Worm (Caenorhabditis elegans) whole organism, young adult: ENCODE results near the gene W02H3.3.
A peak's percentile ranks its signal among the peaks of the same experiment; 100 is the strongest.

Experiments used
- B0336.3 ChIP-seq: fragments of 200-800 bp; sonication (Bioruptor generic); IDR thresholded peaks from 2 replicates; pipeline ENCODE4 v1.3.6; 2022; ENCODE audit warnings: missing genetic modification characterization, missing compliant biosample characterization
- C06A6.2 ChIP-seq: fragments of 200-800 bp; sonication (Bioruptor generic); conservative IDR thresholded peaks from 2 replicates; pipeline ENCODE4 v1.3.6; 2022; ENCODE audit warnings: missing genetic modification characterization, missing compliant biosample characterization
- D2030.7 ChIP-seq: fragments of 200-800 bp; sonication (Bioruptor generic); IDR thresholded peaks from 2 replicates; pipeline ENCODE4 v1.3.6; 2022; ENCODE audit warnings: missing genetic modification reagents, missing genetic modification characterization, missing compliant biosample characterization
- F22D6.2 ChIP-seq: sonication (generic microtip); optimal IDR thresholded peaks from 2 replicates; lab custom pipeline; 2016; ENCODE audit warnings: mild to moderate bottlenecking, missing genetic modification characterization, missing compliant biosample characterization
- F33H1.4 ChIP-seq: fragments of 200-800 bp; sonication (Bioruptor generic); IDR thresholded peaks from 2 replicates; pipeline ENCODE4 v1.3.6; 2022; ENCODE audit warnings: missing genetic modification reagents, missing genetic modification characterization, missing compliant biosample characterization
- F37B4.10 ChIP-seq: fragments of 200-800 bp; sonication (Bioruptor generic); IDR thresholded peaks from 2 replicates; pipeline ENCODE4 v1.3.6; 2022; ENCODE audit warnings: missing genetic modification characterization, missing compliant biosample characterization
- F55B11.4 ChIP-seq: sonication (generic microtip); optimal IDR thresholded peaks from 2 replicates; lab custom pipeline; 2016; ENCODE audit warnings: missing compliant biosample characterization, missing genetic modification characterization, borderline replicate concordance; ENCODE audit not compliant: insufficient read depth
- K11D2.4 ChIP-seq: fragments of 200-800 bp; sonication (Bioruptor generic); IDR thresholded peaks from 2 replicates; pipeline ENCODE4 v1.3.6; 2022; ENCODE audit warnings: missing genetic modification reagents, missing genetic modification characterization, missing compliant biosample characterization
- Y53F4B.3 ChIP-seq: fragments of 200-800 bp; sonication (Bioruptor generic); IDR thresholded peaks from 2 replicates; pipeline ENCODE4 v1.3.6; 2022; ENCODE audit warnings: missing genetic modification reagents, missing genetic modification characterization, missing compliant biosample characterization
- ZK185.1 ChIP-seq: sonication (generic microtip); optimal IDR thresholded peaks from 2 replicates; lab custom pipeline; 2016; ENCODE audit warnings: mild to moderate bottlenecking, missing genetic modification characterization, missing compliant biosample characterization; ENCODE audit not compliant: poor library complexity, severe bottlenecking
- attf-5 ChIP-seq: fragments of 200-800 bp; sonication (Bioruptor generic); optimal IDR thresholded peaks from 2 replicates; lab custom pipeline; 2018; ENCODE audit warnings: mild to moderate bottlenecking, missing genetic modification characterization, missing compliant biosample characterization
- attf-6 ChIP-seq: fragments of 200-800 bp; sonication (Bioruptor generic); IDR thresholded peaks from 2 replicates; pipeline ENCODE4 v1.3.6; 2022; ENCODE audit warnings: missing genetic modification reagents, missing genetic modification characterization, missing compliant biosample characterization
- bed-1 ChIP-seq: fragments of 200-800 bp; sonication (Bioruptor generic); IDR thresholded peaks from 2 replicates; pipeline ENCODE4 v1.3.6; 2022; ENCODE audit warnings: missing genetic modification reagents, missing genetic modification characterization, missing compliant biosample characterization
- ceh-91 ChIP-seq: fragments of 200-800 bp; sonication (Bioruptor generic); IDR thresholded peaks from 2 replicates; pipeline ENCODE4 v1.3.6; 2022; ENCODE audit warnings: missing genetic modification reagents, missing genetic modification characterization, missing compliant biosample characterization
- die-1 ChIP-seq: sonication (generic microtip); optimal IDR thresholded peaks from 2 replicates; lab custom pipeline; 2016; ENCODE audit warnings: missing genotype, mild to moderate bottlenecking, missing genetic modification characterization, missing compliant biosample characterization
- dpl-1 ChIP-seq: fragments of 150-350 bp; optimal IDR thresholded peaks from 2 replicates; lab custom pipeline; 2014; ENCODE audit warnings: missing biosample characterization, missing genetic modification reagents, missing genetic modification characterization
- ekl-4 ChIP-seq: fragments of 200-800 bp; sonication (Bioruptor generic); IDR thresholded peaks from 2 replicates; pipeline ENCODE4 v1.3.6; 2022; ENCODE audit warnings: missing genetic modification reagents, missing genetic modification characterization, missing compliant biosample characterization
- ets-4 ChIP-seq: fragments of 200-800 bp; sonication (Bioruptor generic); optimal IDR thresholded peaks from 2 replicates; lab custom pipeline; 2018; ENCODE audit warnings: mild to moderate bottlenecking, missing genetic modification characterization, missing compliant biosample characterization
- him-1 ChIP-seq: sonication (generic microtip); optimal IDR thresholded peaks from 2 replicates; lab custom pipeline; 2016; ENCODE audit warnings: missing genotype, missing genetic modification reagents, missing genetic modification characterization, missing compliant biosample characterization
- hlh-26 ChIP-seq: fragments of 200-800 bp; sonication (Bioruptor generic); conservative IDR thresholded peaks from 2 replicates; pipeline ENCODE4 v1.3.6; 2022; ENCODE audit warnings: missing genetic modification reagents, missing genetic modification characterization, missing compliant biosample characterization
- hmg-1.2 ChIP-seq: fragments of 200-800 bp; sonication (Bioruptor generic); IDR thresholded peaks from 2 replicates; pipeline ENCODE4 v1.3.6; 2022; ENCODE audit warnings: missing genetic modification reagents, missing genetic modification characterization, missing compliant biosample characterization
- hmg-20 ChIP-seq: fragments of 200-800 bp; sonication (Bioruptor generic); IDR thresholded peaks from 2 replicates; pipeline ENCODE4 v1.3.6; 2022; ENCODE audit warnings: missing genetic modification reagents, missing genetic modification characterization, missing compliant biosample characterization
- let-607 ChIP-seq, 2 experiments: fragments of 200-800 bp in 1 of 2; sonication (Bioruptor generic) in 1 of 2; sonication (generic microtip) in 1 of 2; optimal IDR thresholded peaks; 2 replicates each; lab custom pipeline; 2016 to 2018; ENCODE audit warnings: mild to moderate bottlenecking in 2 of 2, missing compliant biosample characterization in 2 of 2, missing genetic modification characterization in 2 of 2, moderate library complexity in 2 of 2, missing genotype in 1 of 2
- lin-26 ChIP-seq: fragments of 200-800 bp; sonication (Bioruptor generic); IDR thresholded peaks from 2 replicates; pipeline ENCODE4 v1.3.6; 2022; ENCODE audit warnings: missing genetic modification reagents, missing genetic modification characterization, missing compliant biosample characterization
- lin-35 ChIP-seq, 3 experiments: fragments of 150-350 bp in 2 of 3; sonication (generic microtip) in 1 of 3; optimal IDR thresholded peaks; 2 replicates each; lab custom pipeline; 2014 to 2018; ENCODE audit warnings: missing biosample characterization in 3 of 3, missing genetic modification characterization in 3 of 3, missing genetic modification reagents in 3 of 3
- lir-1 ChIP-seq: fragments of 200-800 bp; sonication (Bioruptor generic); conservative IDR thresholded peaks from 2 replicates; pipeline ENCODE4 v1.3.6; 2022; ENCODE audit warnings: missing genetic modification reagents, missing genetic modification characterization, missing compliant biosample characterization
- madf-8 ChIP-seq: fragments of 200-800 bp; sonication (Bioruptor generic); conservative IDR thresholded peaks from 2 replicates; pipeline ENCODE4 v1.3.6; 2022; ENCODE audit warnings: missing genetic modification reagents, missing genetic modification characterization, missing compliant biosample characterization
- mes-4 ChIP-seq: sonication (generic microtip); optimal IDR thresholded peaks from 2 replicates; lab custom pipeline; 2016; ENCODE audit warnings: missing genotype, missing genetic modification characterization, missing compliant biosample characterization
- mxl-1 ChIP-seq: sonication (generic microtip); optimal IDR thresholded peaks from 2 replicates; lab custom pipeline; 2016; ENCODE audit warnings: missing genetic modification characterization, missing compliant biosample characterization
- nfyb-1 ChIP-seq: fragments of 200-800 bp; sonication (Bioruptor generic); IDR thresholded peaks from 2 replicates; pipeline ENCODE4 v1.3.6; 2022; ENCODE audit warnings: missing genetic modification reagents, missing genetic modification characterization, missing compliant biosample characterization
- nhr-179 ChIP-seq: sonication (generic microtip); optimal IDR thresholded peaks from 2 replicates; lab custom pipeline; 2016; ENCODE audit warnings: mild to moderate bottlenecking, missing genetic modification characterization, missing compliant biosample characterization
- nhr-27 ChIP-seq: fragments of 200-800 bp; sonication (Bioruptor generic); optimal IDR thresholded peaks from 2 replicates; lab custom pipeline; 2018; ENCODE audit warnings: mild to moderate bottlenecking, missing genetic modification characterization, moderate library complexity, missing compliant biosample characterization
- nhr-80 ChIP-seq: sonication (generic microtip); optimal IDR thresholded peaks from 2 replicates; lab custom pipeline; 2016; ENCODE audit warnings: missing genetic modification characterization, missing compliant biosample characterization
- nhr-90 ChIP-seq: sonication (generic microtip); optimal IDR thresholded peaks from 2 replicates; lab custom pipeline; 2016; ENCODE audit warnings: missing genotype, mild to moderate bottlenecking, missing genetic modification characterization, missing compliant biosample characterization
- pbrm-1 ChIP-seq: fragments of 200-800 bp; sonication (Bioruptor generic); IDR thresholded peaks from 2 replicates; pipeline ENCODE4 v1.3.6; 2022; ENCODE audit warnings: missing genetic modification reagents, missing genetic modification characterization, missing compliant biosample characterization
- rpc-1 ChIP-seq, 2 experiments: fragments of 150-350 bp in 1 of 2; sonication (generic microtip) in 1 of 2; optimal IDR thresholded peaks; 2 replicates each; lab custom pipeline; 2014 to 2018; ENCODE audit warnings: missing biosample characterization in 1 of 2, missing genetic modification characterization in 1 of 2, missing genetic modification reagents in 1 of 2, missing genotype in 1 of 2
- snpc-3.4 ChIP-seq: sonication (generic microtip); optimal IDR thresholded peaks from 2 replicates; lab custom pipeline; 2017; ENCODE audit warnings: missing genetic modification characterization, mild to moderate bottlenecking, missing compliant biosample characterization, antibody characterized with exemption, moderate library complexity, missing genotype, missing genetic modification reagents
- unc-62 ChIP-seq: fragments of 150-350 bp; optimal IDR thresholded peaks from 2 replicates; lab custom pipeline; 2014; ENCODE audit warnings: missing biosample characterization, missing genetic modification reagents, missing genetic modification characterization
- zfh-2 ChIP-seq: fragments of 200-800 bp; sonication (Bioruptor generic); conservative IDR thresholded peaks from 2 replicates; pipeline ENCODE4 v1.3.6; 2022; ENCODE audit warnings: missing genetic modification reagents, missing genetic modification characterization, missing compliant biosample characterization
- ztf-18 ChIP-seq: sonication (generic microtip); optimal IDR thresholded peaks from 2 replicates; lab custom pipeline; 2016; ENCODE audit warnings: missing genotype, mild to moderate bottlenecking, missing genetic modification characterization, missing compliant biosample characterization
- ztf-25 ChIP-seq: fragments of 200-800 bp; sonication (Bioruptor generic); IDR thresholded peaks from 2 replicates; pipeline ENCODE4 v1.3.6; 2022; ENCODE audit warnings: missing genetic modification reagents, missing genetic modification characterization, missing compliant biosample characterization
- ztf-3 ChIP-seq: fragments of 200-800 bp; sonication (Bioruptor generic); optimal IDR thresholded peaks from 2 replicates; lab custom pipeline; 2018; ENCODE audit warnings: mild to moderate bottlenecking, missing genetic modification characterization, missing compliant biosample characterization

W02H3.3 gene

DNA sequence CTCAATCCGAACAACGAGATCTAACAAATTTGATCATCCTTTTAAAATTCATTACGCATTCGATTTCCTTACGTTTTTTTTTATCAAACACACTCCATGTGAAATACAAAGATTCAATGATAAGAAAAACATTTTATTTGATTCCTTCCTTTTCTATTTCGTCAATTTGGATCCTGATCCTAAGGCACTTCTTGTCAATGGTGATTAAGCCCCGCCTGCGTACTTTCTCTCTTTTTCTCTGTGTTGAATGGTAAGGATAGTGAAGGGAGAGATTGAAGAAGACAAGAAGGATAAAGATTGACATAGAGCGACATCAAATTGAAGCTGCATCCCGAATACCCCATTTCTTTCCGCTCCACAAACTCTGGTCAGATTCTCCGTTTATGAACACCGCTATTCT, 11.2 kb upstream of the W02H3.3 start, which contains the start of gene grd-1:
Gene grd-1 (plus strand): TSS at position 241 of the 400 bp plus-strand sequence.
- TF ChIP-seq snpc-3.4 (tag; lab: Kevin White, UChicago) = no peak
- no peak for TF ChIP-seq B0336.3 (GFP tag; lab: Robert Waterston, UW)
- TF ChIP-seq madf-8 (GFP tag; lab: Robert Waterston, UW) = no peak
- TF ChIP-seq nfyb-1 (GFP tag; lab: Robert Waterston, UW) = no peak
- TF ChIP-seq nhr-27 (tag; lab: Kevin White, UChicago) = no peak
- no peak for TF ChIP-seq nhr-90
- TF ChIP-seq D2030.7 = no peak
- TF ChIP-seq F33H1.4 (GFP tag; lab: Robert Waterston, UW) = no peak
- TF ChIP-seq Y53F4B.3 = no peak
- TF ChIP-seq mes-4 = no peak
- TF ChIP-seq nhr-179 (tag; lab: Kevin White, UChicago) = no peak
- no peak for TF ChIP-seq mxl-1 (tag; lab: Kevin White, UChicago)
- TF ChIP-seq zfh-2 (GFP tag; lab: Robert Waterston, UW) = no peak
- TF ChIP-seq attf-6 (GFP tag; lab: Robert Waterston, UW) = no peak
- no peak for TF ChIP-seq ZK185.1 (tag; lab: Kevin White, UChicago)

DNA sequence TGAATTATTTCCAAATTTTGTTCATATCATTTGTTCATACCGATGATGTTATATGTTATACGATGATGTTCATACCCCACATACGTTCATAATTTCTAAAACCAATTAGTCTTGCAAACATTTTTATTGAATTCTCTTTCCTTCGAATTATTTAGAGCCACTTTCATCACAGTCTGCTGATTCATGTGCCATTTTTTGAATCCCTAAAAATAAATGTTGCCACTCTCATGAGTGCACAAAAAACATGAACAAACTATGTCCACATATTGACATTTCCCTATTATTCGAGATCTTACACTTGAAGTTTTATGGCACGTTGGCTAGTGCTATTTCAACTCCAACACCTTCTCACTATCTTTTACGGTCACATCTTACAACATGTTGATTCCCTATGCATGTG, 9.1 kb upstream of the W02H3.3 start, which contains the start of gene clc-17:
Gene clc-17 (plus strand): TSS at position 301 of the 400 bp plus-strand sequence.
- TF ChIP-seq lir-1 (GFP tag; lab: Robert Waterston, UW) (no peak), pbrm-1 (GFP tag; lab: Robert Waterston, UW) (no peak), K11D2.4 (GFP tag; lab: Robert Waterston, UW) (no peak)
- TF ChIP-seq, all 124 proteins: peak for 0

ce11 chrX:11104883-11105629, 7.1 kb upstream of the W02H3.3 start, which contains the start of gene W02H3.1:
Gene W02H3.1 (minus strand): TSS chrX:11105460.
- TF ChIP-seq nhr-80 (tag; lab: Kevin White, UChicago) = peak; percentile 75
- no peak for TF ChIP-seq F37B4.10 (GFP tag; lab: Robert Waterston, UW)
- TF ChIP-seq let-607 (tag; optimal IDR thresholded peaks at IDR 0.05; lab: Kevin White, UChicago) = peak in 1 of 2 experiments; percentile 2
- TF ChIP-seq unc-62 (GFP tag; lab: Kevin White, UChicago) = peak; percentile 31
- TF ChIP-seq, all 124 proteins: peak for 3

- TF ChIP-seq lin-35 (GFP tag; optimal IDR thresholded peaks at IDR 0.05; lab: Kevin White, UChicago) (no peak), ceh-91 (no peak), F33H1.4 (GFP tag; lab: Robert Waterston, UW) (no peak), die-1 (tag; lab: Kevin White, UChicago) (no peak), hmg-20 (GFP tag; lab: Robert Waterston, UW) (no peak), hlh-26 (GFP tag; lab: Robert Waterston, UW) (no peak), ztf-25 (no peak), ztf-3 (GFP tag; lab: Kevin White, UChicago) (no peak), hmg-1.2 (GFP tag; lab: Robert Waterston, UW) (no peak), ztf-18 (no peak), lin-26 (GFP tag; lab: Robert Waterston, UW) (no peak), D2030.7 (no peak), ets-4 (GFP tag; lab: Kevin White, UChicago) (peak; percentile 11), bed-1 (GFP tag; lab: Robert Waterston, UW) (0 out of 2 replicates have a peak, but pooled peaks have one; percentile 68), nhr-80 (tag; lab: Kevin White, UChicago) (peak; percentile 56), F22D6.2 (tag; lab: Kevin White, UChicago) (no peak), C06A6.2 (GFP tag; lab: Robert Waterston, UW) (no peak), dpl-1 (GFP tag; lab: Kevin White, UChicago) (no peak), rpc-1 (optimal IDR thresholded peaks at IDR 0.05; lab: Kevin White, UChicago) (no peak), rpc-1 (tag; optimal IDR thresholded peaks at IDR 0.05; lab: Kevin White, UChicago) (no peak), attf-5 (GFP tag; lab: Kevin White, UChicago) (no peak), ekl-4 (no peak), mes-4 (no peak), F55B11.4 (no peak), him-1 (tag; lab: Kevin White, UChicago) (no peak)
Measured at ce11 chrX:11103173-11103572, 5.2 kb upstream of the W02H3.3 start.
